Worm (Caenorhabditis elegans): Measurements from ENCODE around the gene C30H6.8.

ce11 chrIV:17343482-17343881 lies 38.6 kb upstream of the C30H6.8 start, which contains the start of gene C49C3.11:
- TF ChIP-seq nhr-11 (tag; optimal IDR thresholded peaks at IDR 0.05) (no peak), egl-27 (tag; optimal IDR thresholded peaks at IDR 0.05) (no peak)
